Worm (Caenorhabditis elegans): Measurements from ENCODE around the gene F09G2.8.

ce11 chrV:7178843-7179242 lies 14.6 kb downstream of the F09G2.8 start, which contains the start of gene cpsf-2:
- no peak for TF ChIP-seq sox-2 (GFP tag; IDR thresholded peaks at IDR 0.05)
- no peak for TF ChIP-seq nhr-11 (tag; optimal IDR thresholded peaks at IDR 0.05)
- no peak for TF ChIP-seq rnt-1 (tag; optimal IDR thresholded peaks at IDR 0.05)
- no peak for TF ChIP-seq lin-11 (tag; optimal IDR thresholded peaks at IDR 0.05)
- TF ChIP-seq npax-4 (tag; optimal IDR thresholded peaks at IDR 0.05), result no peak
- no peak for TF ChIP-seq unc-55 (GFP tag; optimal IDR thresholded peaks at IDR 0.05)
